Worm (Caenorhabditis elegans): ENCODE measurements around the gene mrps-28.
A peak's percentile ranks its signal among the peaks of the same experiment; 100 is the strongest.
"Not testable (repeated sequence)": the region's sequence is repeated elsewhere in the genome, so short reads cannot be mapped to it uniquely, and the experiment has no call there.

- peak; percentile 98 for TF ChIP-seq ceh-28 (tag; optimal IDR thresholded peaks at IDR 0.05)
- TF ChIP-seq elt-3, lin-39, R02D3.7, nhr-77, pha-4, eor-1 (tag; optimal IDR thresholded peaks at IDR 0.05): not testable (repeated sequence)
Measured at ce11 chrV:19635525-19636193, 8.4 kb upstream of the mrps-28 start.

Data from whole organism, L3 larva.